Fruit fly (Drosophila melanogaster) whole organism, wandering third instar larva: Measurements from ENCODE around the gene CG5860.

ENCODE experiments used
- Abd-B ChIP-seq: fragments of >200 bp; optimal IDR thresholded peaks from 2 replicates; lab custom pipeline; 2017; ENCODE audit warnings: missing biosample characterization, missing genetic modification characterization
- CG32264 ChIP-seq: fragments of 200-800 bp; sonication (Bioruptor generic); optimal IDR thresholded peaks from 2 replicates; lab custom pipeline; 2016; ENCODE audit warnings: missing biosample characterization, missing genetic modification characterization
- CrebA ChIP-seq: fragments of 200-800 bp; sonication (Bioruptor generic); optimal IDR thresholded peaks from 2 replicates; lab custom pipeline; 2016; ENCODE audit warnings: missing biosample characterization, mild to moderate bottlenecking, missing genetic modification characterization, borderline replicate concordance
- Dfd ChIP-seq: fragments of >200 bp; optimal IDR thresholded peaks from 2 replicates; lab custom pipeline; 2017; ENCODE audit warnings: missing biosample characterization, missing genetic modification characterization
- Dif ChIP-seq: fragments of 200-275, 200-300 bp; sonication (Bioruptor generic); optimal IDR thresholded peaks from 2 replicates; lab custom pipeline; 2018; ENCODE audit warnings: missing biosample characterization, missing genetic modification characterization; ENCODE audit not compliant: partially characterized antibody
- HLH106 ChIP-seq: fragments of 200-800 bp; optimal IDR thresholded peaks from 3 replicates; lab custom pipeline; 2019; ENCODE audit warnings: missing biosample characterization, mild to moderate bottlenecking, missing genetic modification characterization, moderate library complexity
- Hnf4 ChIP-seq: fragments of 200-800 bp; sonication (Bioruptor generic); optimal IDR thresholded peaks from 2 replicates; lab custom pipeline; 2016; ENCODE audit warnings: missing biosample characterization, mild to moderate bottlenecking, missing genetic modification characterization
- Hr78 ChIP-seq: fragments of >200 bp; optimal IDR thresholded peaks from 2 replicates; lab custom pipeline; 2017; ENCODE audit warnings: missing biosample characterization, missing genetic modification characterization
- Hr83 ChIP-seq: fragments of 200-300 bp; sonication (Bioruptor generic); optimal IDR thresholded peaks from 2 replicates; lab custom pipeline; 2016; ENCODE audit warnings: missing biosample characterization, mild to moderate bottlenecking, missing genetic modification characterization, moderate library complexity; ENCODE audit not compliant: poor library complexity, severe bottlenecking
- Jra ChIP-seq: sonication (Bioruptor generic); optimal IDR thresholded peaks from 2 replicates; lab custom pipeline; 2016; ENCODE audit warnings: missing biosample characterization, missing genetic modification characterization
- Mio ChIP-seq: sonication (Bioruptor generic); optimal IDR thresholded peaks from 2 replicates; lab custom pipeline; 2016; ENCODE audit warnings: missing biosample characterization, missing genetic modification characterization
- Myc ChIP-seq: fragments of >200 bp; optimal IDR thresholded peaks from 2 replicates; lab custom pipeline; 2017
- OdsH ChIP-seq: fragments of 200-800 bp; sonication (Bioruptor generic); optimal IDR thresholded peaks from 2 replicates; lab custom pipeline; 2016; ENCODE audit warnings: missing biosample characterization, mild to moderate bottlenecking, missing genetic modification characterization
- Rel ChIP-seq, 2 experiments: fragments of 200-800 bp; sonication (Bioruptor generic) in 1 of 2; optimal IDR thresholded peaks; 2 replicates in 1 of 2; 3 replicates in 1 of 2; lab custom pipeline; 2016 to 2019; ENCODE audit warnings: mild to moderate bottlenecking in 2 of 2, missing biosample characterization in 2 of 2, missing genetic modification characterization in 2 of 2, moderate library complexity in 1 of 2
- Vsx2 ChIP-seq: fragments of 200-300, 225-300 bp; sonication (Bioruptor generic); optimal IDR thresholded peaks from 2 replicates; lab custom pipeline; 2018; ENCODE audit warnings: missing biosample characterization, missing genetic modification characterization; ENCODE audit not compliant: partially characterized antibody
- brk ChIP-seq: fragments of 200-800 bp; sonication (Bioruptor generic); optimal IDR thresholded peaks from 2 replicates; lab custom pipeline; 2016; ENCODE audit warnings: missing biosample characterization, mild to moderate bottlenecking, missing genetic modification characterization
- dl ChIP-seq, 2 experiments: fragments of 175-275, 200-275 bp in 1 of 2; fragments of 200-275 bp in 1 of 2; sonication (Bioruptor generic); optimal IDR thresholded peaks; lab custom pipeline; 2018; ENCODE audit warnings: mild to moderate bottlenecking in 2 of 2, missing biosample characterization in 2 of 2, missing genetic modification characterization in 2 of 2, moderate library complexity in 2 of 2; ENCODE audit not compliant: partially characterized antibody in 2 of 2, insufficient read depth in 1 of 2
- dmrt93B ChIP-seq: fragments of 200-800 bp; sonication (Bioruptor generic); optimal IDR thresholded peaks from 2 replicates; lab custom pipeline; 2018; ENCODE audit warnings: missing biosample characterization, mild to moderate bottlenecking, missing genetic modification characterization
- ey ChIP-seq: fragments of 200-800 bp; sonication (Bioruptor generic); optimal IDR thresholded peaks from 2 replicates; lab custom pipeline; 2016; ENCODE audit warnings: missing biosample characterization, missing genetic modification characterization
- foxo ChIP-seq, 2 experiments: fragments of 200-800 bp; sonication (Bioruptor generic); optimal IDR thresholded peaks; 2 replicates in 1 of 2; 3 replicates in 1 of 2; lab custom pipeline; 2016 to 2017; ENCODE audit warnings: missing biosample characterization in 2 of 2, missing genetic modification characterization in 2 of 2
- h ChIP-seq: fragments of 200-800 bp; sonication (Bioruptor generic); optimal IDR thresholded peaks from 3 replicates; lab custom pipeline; 2016; ENCODE audit warnings: missing biosample characterization, mild to moderate bottlenecking, missing genetic modification characterization
- pan ChIP-seq: fragments of >200 bp; optimal IDR thresholded peaks from 2 replicates; lab custom pipeline; 2017
- psq ChIP-seq: fragments of 200-800 bp; sonication (Bioruptor generic); optimal IDR thresholded peaks from 3 replicates; lab custom pipeline; 2017; ENCODE audit warnings: missing biosample characterization, mild to moderate bottlenecking, missing genetic modification characterization, moderate library complexity
- rgr ChIP-seq: fragments of 200-800 bp; sonication (Bioruptor generic); optimal IDR thresholded peaks from 3 replicates; lab custom pipeline; 2016; ENCODE audit warnings: missing biosample characterization, mild to moderate bottlenecking, missing genetic modification characterization
- sage ChIP-seq: fragments of 200-800 bp; sonication (Bioruptor generic); optimal IDR thresholded peaks from 2 replicates; lab custom pipeline; 2016; ENCODE audit warnings: missing biosample characterization, mild to moderate bottlenecking, missing genetic modification characterization
- sv ChIP-seq: fragments of 200-800 bp; sonication (Bioruptor generic); optimal IDR thresholded peaks from 3 replicates; lab custom pipeline; 2016; ENCODE audit warnings: missing biosample characterization, missing genetic modification characterization
- tai ChIP-seq: sonication (Bioruptor generic); optimal IDR thresholded peaks from 2 replicates; lab custom pipeline; 2016; ENCODE audit warnings: missing biosample characterization, missing genetic modification characterization
- woc ChIP-seq: sonication (Bioruptor generic); optimal IDR thresholded peaks from 2 replicates; lab custom pipeline; 2016; ENCODE audit warnings: missing biosample characterization, mild to moderate bottlenecking, missing genetic modification characterization

The CG5860 gene

DNA sequence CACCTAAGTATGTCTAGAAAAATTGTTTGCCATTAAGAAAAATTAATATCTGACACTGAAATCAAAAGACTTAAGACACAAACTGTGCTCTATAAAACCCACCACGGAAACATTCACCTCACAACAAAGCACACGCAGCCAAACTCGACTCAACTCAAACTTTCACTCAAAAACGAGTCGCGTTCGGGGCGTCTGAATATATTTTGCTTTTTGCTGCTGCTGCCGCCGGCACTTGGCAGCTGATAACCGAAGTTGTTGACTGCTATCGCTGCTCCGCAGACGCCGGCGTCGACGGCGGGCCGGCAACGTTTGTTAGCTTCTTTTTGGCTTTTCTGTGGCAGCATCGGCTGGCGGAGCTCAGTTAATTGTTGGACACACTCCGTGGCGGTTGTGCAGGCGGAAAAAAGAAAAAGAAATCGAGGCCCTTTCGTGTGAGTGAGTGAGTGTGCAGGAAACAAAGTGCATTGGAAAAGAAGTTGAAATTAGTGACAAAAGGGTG lies 16.0 kb downstream of the CG5860 start, which contains the start of gene cysu:
Gene cysu (plus strand): TSS at position 352 of the 499 bp plus-strand sequence.
- TF ChIP-seq dmrt93B (GFP tag; lab: Kevin White, UChicago): no peak
- no peak for TF ChIP-seq Dfd
- TF ChIP-seq Hr83: no peak
- TF ChIP-seq sv (GFP tag; lab: Kevin White, UChicago): no peak
- TF ChIP-seq woc: no peak
- no peak for TF ChIP-seq OdsH (GFP tag; lab: Kevin White, UChicago)
- TF ChIP-seq HLH106 (tag; lab: Kevin White, UChicago): no peak
- no peak for TF ChIP-seq ey (GFP tag; lab: Kevin White, UChicago)
- no peak for TF ChIP-seq Dif
- no peak for TF ChIP-seq Mio (GFP tag; lab: Kevin White, UChicago)
- TF ChIP-seq Myc (lab: Kevin White, UChicago): no peak
- TF ChIP-seq Hnf4: no peak
- TF ChIP-seq dl (GFP tag; optimal IDR thresholded peaks at IDR 0.05; lab: Kevin White, UChicago; ENCODE audit: insufficient read depth in 1 of 2, partially characterized antibody in 2 of 2): no peak
- no peak for TF ChIP-seq pan (lab: Kevin White, UChicago)
- TF ChIP-seq psq: no peak
- no peak for TF ChIP-seq sage (GFP tag; lab: Kevin White, UChicago)
- TF ChIP-seq Hr78: no peak

DNA sequence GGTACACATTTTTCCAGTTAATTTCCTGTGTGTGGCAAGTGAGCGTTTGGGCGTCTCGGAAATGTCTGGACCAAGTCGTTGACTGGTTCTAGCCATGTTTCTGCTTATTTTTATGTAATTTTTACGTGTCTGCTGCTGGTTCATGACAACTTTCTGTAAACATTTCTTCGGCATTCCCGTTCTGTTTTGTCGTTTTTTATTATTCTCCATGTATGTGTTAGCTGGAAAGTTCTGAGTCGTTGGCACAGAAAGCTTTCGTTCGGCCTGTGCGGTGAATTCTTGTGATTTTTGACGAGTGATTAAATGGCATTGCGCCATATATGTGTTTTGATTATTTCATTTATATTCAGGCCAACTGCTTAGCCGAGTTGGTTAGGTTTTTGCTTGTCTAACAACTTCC lies 16.8 kb downstream of the CG5860 start:
- no peak for TF ChIP-seq Dif

DNA sequence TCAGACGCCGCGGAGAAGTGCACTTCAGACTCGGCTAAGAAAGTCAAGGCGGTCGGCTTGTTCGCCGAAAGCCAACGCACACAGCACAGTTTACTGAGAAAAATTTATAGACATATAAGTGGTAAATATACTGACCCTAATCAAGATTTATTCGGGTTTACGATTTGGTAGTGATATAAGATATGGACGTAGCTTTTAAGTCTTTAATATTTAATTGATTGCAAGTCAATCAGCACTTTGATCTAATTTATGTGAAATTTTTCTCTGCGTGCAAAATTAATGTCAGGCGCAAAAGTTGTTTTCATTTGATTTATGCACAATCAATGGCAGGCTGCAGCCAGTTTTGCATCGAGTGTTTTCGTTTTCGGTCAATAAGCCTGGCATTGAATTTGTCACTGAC lies 21.1 kb downstream of the CG5860 start:
- no peak for TF ChIP-seq Rel (GFP tag; optimal IDR thresholded peaks at IDR 0.05; lab: Kevin White, UChicago)
- no peak for TF ChIP-seq Rel (tag; optimal IDR thresholded peaks at IDR 0.05; lab: Kevin White, UChicago)
- TF ChIP-seq h (GFP tag; lab: Kevin White, UChicago): no peak
- TF ChIP-seq Jra (GFP tag; lab: Kevin White, UChicago): no peak
- TF ChIP-seq CG32264 (GFP tag; lab: Kevin White, UChicago): no peak
- no peak for TF ChIP-seq foxo (GFP tag; optimal IDR thresholded peaks at IDR 0.05; lab: Kevin White, UChicago)
- TF ChIP-seq dmrt93B (GFP tag; lab: Kevin White, UChicago): no peak
- no peak for TF ChIP-seq sage (GFP tag; lab: Kevin White, UChicago)
- no peak for TF ChIP-seq brk (GFP tag; lab: Kevin White, UChicago)
- no peak for TF ChIP-seq HLH106 (tag; lab: Kevin White, UChicago)
- TF ChIP-seq CrebA (GFP tag; lab: Kevin White, UChicago): no peak
- TF ChIP-seq woc: no peak
- no peak for TF ChIP-seq Mio (GFP tag; lab: Kevin White, UChicago)
- TF ChIP-seq Vsx2: no peak

DNA sequence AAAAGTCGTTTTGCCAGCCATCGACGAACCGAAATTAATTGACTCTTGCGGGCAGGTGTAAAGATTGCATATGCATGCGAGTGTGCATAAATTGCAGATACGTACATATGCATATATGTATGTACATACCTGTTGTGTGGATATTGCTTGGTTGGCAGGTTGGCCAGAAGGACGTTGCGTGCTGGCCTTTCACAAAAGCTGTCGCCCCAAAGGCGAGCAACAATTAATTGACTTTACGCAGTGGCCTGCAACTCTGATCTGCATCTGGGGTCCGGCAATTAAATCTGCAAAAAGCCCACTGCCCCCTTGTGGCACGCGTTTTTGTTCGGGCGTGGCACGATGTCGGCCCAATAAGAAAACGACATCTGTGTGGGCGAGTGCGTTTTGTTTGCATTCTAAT lies 23.7 kb downstream of the CG5860 start:
- TF ChIP-seq Hr83 (no peak), rgr (no peak), psq (no peak), CG32264 (GFP tag; lab: Kevin White, UChicago) (no peak), Dif (no peak), Vsx2 (no peak), pan (lab: Kevin White, UChicago) (no peak), Dfd (no peak), tai (GFP tag; lab: Kevin White, UChicago) (no peak), Hnf4 (no peak)

DNA sequence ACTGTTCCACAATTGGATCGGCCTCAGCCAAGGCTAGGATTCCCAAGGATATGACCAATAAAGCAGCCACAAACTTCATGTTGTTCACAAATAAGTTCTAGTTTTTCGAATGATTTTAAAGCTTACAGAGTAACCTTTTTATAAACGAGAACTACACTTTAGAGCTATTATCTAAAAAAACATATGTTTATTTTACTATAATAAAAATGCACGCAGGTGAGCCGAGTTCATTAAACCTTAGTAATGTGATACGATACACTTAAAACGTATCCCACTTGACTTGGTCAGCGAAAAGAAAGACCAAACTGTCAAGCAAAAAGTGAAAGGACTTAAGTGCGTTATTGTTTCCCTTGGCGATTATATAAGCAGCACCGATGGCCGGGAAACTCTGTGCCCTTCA lies 24.9 kb downstream of the CG5860 start, which contains the start of gene CG44090:
Gene CG44090 (minus strand): TSS at position 101 of the 400 bp plus-strand sequence.
- TF ChIP-seq woc: no peak
- TF ChIP-seq Abd-B (GFP tag; lab: Kevin White, UChicago): no peak
- no peak for TF ChIP-seq HLH106 (tag; lab: Kevin White, UChicago)
- no peak for TF ChIP-seq Vsx2
- TF ChIP-seq Mio (GFP tag; lab: Kevin White, UChicago): no peak
- TF ChIP-seq Dif: no peak
- TF ChIP-seq Jra (GFP tag; lab: Kevin White, UChicago): no peak
- no peak for TF ChIP-seq OdsH (GFP tag; lab: Kevin White, UChicago)

DNA sequence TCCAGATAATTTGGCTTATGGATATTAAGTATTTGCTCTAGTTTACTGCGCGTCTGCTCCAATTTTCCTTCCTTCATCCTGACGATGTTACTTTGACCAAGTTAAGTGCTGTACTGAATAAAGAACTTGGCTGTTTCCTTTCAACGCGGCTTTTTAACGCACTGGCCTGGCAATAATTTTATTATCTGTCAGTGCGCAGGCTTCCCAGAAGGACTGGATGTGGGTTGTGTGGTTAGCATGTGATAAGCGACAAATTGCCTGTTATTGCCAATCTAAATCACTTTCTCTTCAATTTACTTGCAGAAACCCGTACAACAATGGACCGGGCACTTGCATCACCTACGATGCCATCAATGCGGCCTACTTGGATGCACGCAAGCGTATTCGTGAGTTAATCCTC lies 31.2 kb downstream of the CG5860 start, which contains the start of gene CG14331:
Gene CG14331 (minus strand): TSS at position 101 of the 400 bp plus-strand sequence.
- TF ChIP-seq Myc (lab: Kevin White, UChicago) (no peak), dl (GFP tag; optimal IDR thresholded peaks at IDR 0.05; lab: Kevin White, UChicago; ENCODE audit: insufficient read depth in 1 of 2, partially characterized antibody in 2 of 2) (no peak), Mio (GFP tag; lab: Kevin White, UChicago) (no peak), brk (GFP tag; lab: Kevin White, UChicago) (no peak), Hr78 (no peak)
